Fruit fly (Drosophila melanogaster) whole organism, pupa: Measurements from ENCODE around the gene CG32213.
"Not testable (repeated sequence)": the region's sequence is repeated elsewhere in the genome, so short reads cannot be mapped to it uniquely, and the experiment has no call there.

ENCODE experiments used
- CG10348 ChIP-seq: fragments of 200-800 bp; sonication (Bioruptor generic); IDR thresholded peaks from 2 replicates; pipeline ENCODE4 v1.3.6; 2022; ENCODE audit warnings: missing biosample characterization, missing genetic modification characterization
- CG12605 ChIP-seq: fragments of 200-800 bp; sonication (Bioruptor generic); IDR thresholded peaks from 2 replicates; pipeline ENCODE4 v1.3.6; 2022; ENCODE audit warnings: missing biosample characterization, missing genetic modification characterization
- CG13204 ChIP-seq: fragments of 200-800 bp; sonication (Bioruptor generic); optimal IDR thresholded peaks from 2 replicates; lab custom pipeline; 2018; ENCODE audit warnings: missing biosample characterization, mild to moderate bottlenecking, missing genetic modification characterization, moderate library complexity
- CG14655 ChIP-seq: fragments of 200-800 bp; sonication (Bioruptor generic); optimal IDR thresholded peaks from 3 replicates; lab custom pipeline; 2017; ENCODE audit warnings: mild to moderate bottlenecking, missing biosample characterization, missing genetic modification reagents, missing genetic modification characterization
- CG15710 ChIP-seq: fragments of 200-800 bp; sonication (Bioruptor generic); optimal IDR thresholded peaks from 2 replicates; lab custom pipeline; 2018; ENCODE audit warnings: missing biosample characterization, mild to moderate bottlenecking, missing genetic modification characterization, moderate library complexity
- CG17806 ChIP-seq: fragments of 200-800 bp; sonication (Bioruptor generic); optimal IDR thresholded peaks from 2 replicates; lab custom pipeline; 2018; ENCODE audit warnings: missing biosample characterization, mild to moderate bottlenecking, missing genetic modification characterization, moderate library complexity
- CG32121 ChIP-seq: fragments of 200-800 bp; sonication (Bioruptor generic); IDR thresholded peaks from 2 replicates; pipeline ENCODE4 v1.3.6; 2022; ENCODE audit warnings: missing biosample characterization, missing genetic modification characterization
- CG34367 ChIP-seq: fragments of 200-800 bp; sonication (Bioruptor generic); optimal IDR thresholded peaks from 2 replicates; lab custom pipeline; 2018; ENCODE audit warnings: missing biosample characterization, mild to moderate bottlenecking, missing genetic modification characterization
- CG4496 ChIP-seq: fragments of 200-800 bp; sonication (Bioruptor generic); IDR thresholded peaks from 3 replicates; pipeline ENCODE4 v1.3.6; 2022; ENCODE audit warnings: missing biosample characterization, missing genetic modification characterization
- CG8159 ChIP-seq: fragments of 200-800 bp; sonication (Bioruptor generic); optimal IDR thresholded peaks from 3 replicates; lab custom pipeline; 2018; ENCODE audit warnings: missing biosample characterization, mild to moderate bottlenecking, missing genetic modification characterization, moderate library complexity
- CG8301 ChIP-seq: fragments of 200-800 bp; sonication (Bioruptor generic); optimal IDR thresholded peaks from 2 replicates; lab custom pipeline; 2018; ENCODE audit warnings: missing biosample characterization, mild to moderate bottlenecking, missing genetic modification characterization
- CG9948 ChIP-seq: fragments of 200-800 bp; sonication (Bioruptor generic); optimal IDR thresholded peaks from 2 replicates; lab custom pipeline; 2018; ENCODE audit warnings: missing biosample characterization, mild to moderate bottlenecking, missing genetic modification characterization, moderate library complexity
- D1 ChIP-seq: fragments of 200-800 bp; sonication (Bioruptor generic); optimal IDR thresholded peaks from 2 replicates; lab custom pipeline; 2018; ENCODE audit warnings: missing biosample characterization, mild to moderate bottlenecking, missing genetic modification characterization, moderate library complexity
- EcR ChIP-seq: fragments of 200-800 bp; sonication (Bioruptor generic); optimal IDR thresholded peaks from 3 replicates; lab custom pipeline; 2019; ENCODE audit warnings: missing biosample characterization, missing genetic modification characterization, mild to moderate bottlenecking, moderate library complexity, missing genetic modification reagents
- Ets98B ChIP-seq: fragments of 200-800 bp; sonication (Bioruptor generic); IDR thresholded peaks from 2 replicates; pipeline ENCODE4 v1.3.6; 2022; ENCODE audit warnings: missing biosample characterization, missing genetic modification characterization
- Pif1A ChIP-seq: fragments of 200-800 bp; sonication (Bioruptor generic); optimal IDR thresholded peaks from 3 replicates; lab custom pipeline; 2016; ENCODE audit warnings: missing biosample characterization, missing genetic modification characterization
- Pif1B ChIP-seq: fragments of 200-800 bp; sonication (Bioruptor generic); optimal IDR thresholded peaks from 3 replicates; lab custom pipeline; 2016; ENCODE audit warnings: missing biosample characterization, missing genetic modification characterization
- Snoo ChIP-seq: fragments of 200-800 bp; sonication (Bioruptor generic); optimal IDR thresholded peaks from 3 replicates; lab custom pipeline; 2017; ENCODE audit warnings: missing biosample characterization, mild to moderate bottlenecking, missing genetic modification characterization, inconsistent platforms
- fd96Ca ChIP-seq: fragments of 200-800 bp; sonication (Bioruptor generic); IDR thresholded peaks from 3 replicates; pipeline ENCODE4 v1.3.6; 2022; ENCODE audit warnings: missing biosample characterization, missing genetic modification characterization
- gl ChIP-seq: fragments of 200-800 bp; sonication (Bioruptor generic); optimal IDR thresholded peaks from 2 replicates; lab custom pipeline; 2018; ENCODE audit warnings: missing biosample characterization, mild to moderate bottlenecking, missing genetic modification characterization
- rn ChIP-seq: fragments of 200-800 bp; sonication (Bioruptor generic); IDR thresholded peaks from 2 replicates; pipeline ENCODE4 v1.3.6; 2022; ENCODE audit warnings: missing biosample characterization, missing genetic modification characterization

CG32213 gene

DNA sequence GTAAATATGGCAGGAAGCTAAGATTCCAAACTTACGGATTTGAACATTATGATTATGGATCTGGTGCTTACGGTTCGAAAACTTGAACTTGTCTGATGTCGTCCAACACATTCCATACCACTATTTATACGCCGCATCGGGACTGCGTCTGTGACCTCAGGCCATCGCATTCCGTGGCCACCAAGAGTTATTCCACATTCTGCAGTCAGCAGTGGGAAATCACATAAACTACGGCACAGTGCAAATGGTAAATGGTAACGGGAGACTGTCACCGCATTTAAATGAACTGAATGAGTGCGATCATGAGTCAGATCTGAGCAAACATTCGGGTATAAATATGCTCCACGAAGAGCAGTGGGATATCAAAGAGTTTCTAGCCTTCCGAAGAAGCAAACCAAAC, at the start of gene CG32213, which contains the start of gene CG18294:
CG32213 (plus strand) TSS at position 362 of the 400 bp plus-strand sequence.
CG18294 (minus strand) TSS at position 101 of the 400 bp plus-strand sequence.
- TF ChIP-seq CG15710 (tag; lab: Kevin White, UChicago); CG10348 (GFP tag; lab: Robert Waterston, UW); EcR: not testable (repeated sequence)

- TF ChIP-seq CG10348 (GFP tag; lab: Robert Waterston, UW) = no peak
- TF ChIP-seq Snoo (tag; lab: Kevin White, UChicago) = no peak
- TF ChIP-seq CG32121 (GFP tag; lab: Robert Waterston, UW) = no peak
- no peak for TF ChIP-seq CG13204 (GFP tag; lab: Kevin White, UChicago)
- no peak for TF ChIP-seq CG17806
- no peak for TF ChIP-seq rn (GFP tag; lab: Robert Waterston, UW)
- TF ChIP-seq CG34367 (tag; lab: Kevin White, UChicago) = no peak
- peak; percentile 36 for TF ChIP-seq CG15710 (tag; lab: Kevin White, UChicago)
- TF ChIP-seq CG8301 (tag; lab: Kevin White, UChicago) = no peak
- TF ChIP-seq CG9948 (tag; lab: Kevin White, UChicago) = peak; percentile 25
- TF ChIP-seq Ets98B (GFP tag; lab: Robert Waterston, UW) = no peak
- no peak for TF ChIP-seq CG12605 (GFP tag; lab: Robert Waterston, UW)
- no peak for TF ChIP-seq CG14655
- no peak for TF ChIP-seq fd96Ca
- no peak for TF ChIP-seq Pif1B (GFP tag; lab: Kevin White, UChicago)
- TF ChIP-seq CG4496 (GFP tag; lab: Robert Waterston, UW) = peak; percentile 20; the same call in 1 of the 3 replicates
- no peak for TF ChIP-seq D1 (tag; lab: Kevin White, UChicago)
- peak; percentile 54 for TF ChIP-seq CG8159 (tag; lab: Kevin White, UChicago)
- no peak for TF ChIP-seq gl (tag; lab: Kevin White, UChicago)
- no peak for TF ChIP-seq EcR
- no peak for TF ChIP-seq Pif1A (GFP tag; lab: Kevin White, UChicago)
- TF ChIP-seq, all 21 proteins: peak for 4
Observed at dm6 chr3L:19442239-19442638, 33.4 kb upstream of the CG32213 start.

dm6 chr3L:19444092-19444491, 31.5 kb upstream of the CG32213 start:
- no peak for TF ChIP-seq rn (GFP tag; lab: Robert Waterston, UW)
- no peak for TF ChIP-seq CG14655
- TF ChIP-seq Ets98B (GFP tag; lab: Robert Waterston, UW) = no peak
- TF ChIP-seq CG34367 (tag; lab: Kevin White, UChicago) = peak; percentile 0
- TF ChIP-seq CG12605 (GFP tag; lab: Robert Waterston, UW) = no peak
- no peak for TF ChIP-seq Snoo (tag; lab: Kevin White, UChicago)
- peak; percentile 22 for TF ChIP-seq CG15710 (tag; lab: Kevin White, UChicago)
- no peak for TF ChIP-seq CG32121 (GFP tag; lab: Robert Waterston, UW)
- 0 out of 3 replicates have a peak, but pooled peaks have one; percentile 29 for TF ChIP-seq CG4496 (GFP tag; lab: Robert Waterston, UW)
- TF ChIP-seq CG8301 (tag; lab: Kevin White, UChicago) = no peak
- no peak for TF ChIP-seq CG10348 (GFP tag; lab: Robert Waterston, UW)
- no peak for TF ChIP-seq EcR
- TF ChIP-seq CG8159 (tag; lab: Kevin White, UChicago) = peak; percentile 26
- TF ChIP-seq CG17806 = peak; percentile 32
- peak; percentile 25 for TF ChIP-seq CG9948 (tag; lab: Kevin White, UChicago)
- TF ChIP-seq gl (tag; lab: Kevin White, UChicago) = no peak
- TF ChIP-seq Pif1A (GFP tag; lab: Kevin White, UChicago) = no peak
- TF ChIP-seq D1 (tag; lab: Kevin White, UChicago) = no peak
- no peak for TF ChIP-seq fd96Ca

DNA sequence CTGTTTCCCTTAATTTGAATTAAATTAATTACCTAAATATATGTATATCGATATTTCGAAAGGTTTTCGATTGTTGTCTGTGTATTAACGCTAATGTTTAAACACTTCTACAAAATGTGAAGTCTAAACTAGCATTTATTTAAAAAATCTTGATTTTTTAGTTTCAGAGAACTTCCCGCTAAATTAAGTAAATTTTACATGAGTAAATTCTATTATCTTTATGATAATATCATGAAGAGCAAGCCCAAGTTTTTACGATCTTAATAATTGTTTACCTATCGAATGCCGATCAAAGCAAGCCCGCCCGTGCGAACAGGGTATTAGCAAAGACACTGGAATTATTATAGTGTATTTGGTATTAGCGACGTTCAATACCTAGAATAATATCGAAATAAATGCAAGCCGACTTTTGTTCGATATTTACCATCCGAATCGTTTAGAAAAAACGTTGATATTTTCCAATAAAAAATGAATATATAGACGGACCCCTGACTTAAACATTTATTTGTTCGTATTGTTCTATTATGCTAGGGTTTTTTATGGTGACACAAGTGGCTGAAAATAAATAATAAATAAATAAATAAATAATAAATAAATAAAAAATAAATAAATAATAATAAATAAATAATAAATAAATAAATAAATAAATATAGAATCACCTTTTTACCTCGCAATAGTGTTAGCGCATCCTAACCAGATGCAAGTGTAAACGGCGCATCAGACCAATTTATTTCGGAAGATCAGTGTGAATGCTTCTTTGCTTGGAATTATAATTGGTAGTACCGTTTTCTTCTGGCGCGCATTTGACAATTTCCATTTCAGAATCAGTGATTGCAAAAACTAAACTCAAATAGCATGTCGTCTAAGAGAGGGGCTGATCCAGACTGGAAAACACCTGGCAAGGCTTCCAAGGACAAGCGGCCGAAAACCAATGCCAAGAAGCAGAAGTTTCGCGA, 29.0 kb upstream of the CG32213 start, which contains the start of the genes CG33062 and Chd3:
CG33062 (minus strand) TSS at position 51 of the 956 bp plus-strand sequence.
Chd3 (plus strand) TSS at position 780 of the 956 bp plus-strand sequence.
- TF ChIP-seq CG8301 (tag; lab: Kevin White, UChicago) (no peak), CG14655 (peak; percentile 40), CG8159 (tag; lab: Kevin White, UChicago) (peak; percentile 29)

DNA sequence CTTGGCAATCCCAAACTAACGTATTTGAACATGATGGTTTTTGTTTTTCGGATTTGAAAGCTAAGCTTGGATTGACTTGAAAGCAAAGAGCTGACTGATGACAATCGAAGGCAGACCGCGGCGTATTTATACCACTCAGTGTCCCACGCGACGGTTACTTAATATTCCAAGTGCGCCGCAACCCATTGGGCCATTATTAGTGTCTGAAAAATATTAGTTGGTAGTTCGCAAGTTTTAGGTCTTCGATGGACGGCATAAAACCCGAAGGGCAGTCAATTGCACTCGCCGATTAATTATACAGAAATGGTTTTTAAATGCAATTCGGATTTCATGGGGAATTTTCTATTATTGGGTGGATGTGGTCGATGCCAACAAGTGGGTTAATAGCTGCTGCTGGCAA, 11.0 kb upstream of the CG32213 start, which contains the start of gene CG14095:
CG14095 (minus strand) TSS at position 101 of the 400 bp plus-strand sequence.
- no peak for TF ChIP-seq gl (tag; lab: Kevin White, UChicago)
- no peak for TF ChIP-seq CG12605 (GFP tag; lab: Robert Waterston, UW)
- no peak for TF ChIP-seq CG9948 (tag; lab: Kevin White, UChicago)
- no peak for TF ChIP-seq CG8301 (tag; lab: Kevin White, UChicago)
- no peak for TF ChIP-seq CG17806
- TF ChIP-seq CG32121 (GFP tag; lab: Robert Waterston, UW) = no peak
- TF ChIP-seq CG8159 (tag; lab: Kevin White, UChicago) = no peak
- no peak for TF ChIP-seq CG34367 (tag; lab: Kevin White, UChicago)
- TF ChIP-seq Pif1B (GFP tag; lab: Kevin White, UChicago) = no peak
- TF ChIP-seq CG15710 (tag; lab: Kevin White, UChicago) = no peak
- no peak for TF ChIP-seq CG13204 (GFP tag; lab: Kevin White, UChicago)
- no peak for TF ChIP-seq rn (GFP tag; lab: Robert Waterston, UW)
- TF ChIP-seq Pif1A (GFP tag; lab: Kevin White, UChicago) = no peak
- TF ChIP-seq fd96Ca = no peak
- TF ChIP-seq CG4496 (GFP tag; lab: Robert Waterston, UW) = no peak
- no peak for TF ChIP-seq Ets98B (GFP tag; lab: Robert Waterston, UW)
- no peak for TF ChIP-seq D1 (tag; lab: Kevin White, UChicago)
- TF ChIP-seq CG10348 (GFP tag; lab: Robert Waterston, UW) = no peak
